Fruit fly (Drosophila melanogaster): ENCODE data around the gene CG7304.

Gene CG7304

DNA sequence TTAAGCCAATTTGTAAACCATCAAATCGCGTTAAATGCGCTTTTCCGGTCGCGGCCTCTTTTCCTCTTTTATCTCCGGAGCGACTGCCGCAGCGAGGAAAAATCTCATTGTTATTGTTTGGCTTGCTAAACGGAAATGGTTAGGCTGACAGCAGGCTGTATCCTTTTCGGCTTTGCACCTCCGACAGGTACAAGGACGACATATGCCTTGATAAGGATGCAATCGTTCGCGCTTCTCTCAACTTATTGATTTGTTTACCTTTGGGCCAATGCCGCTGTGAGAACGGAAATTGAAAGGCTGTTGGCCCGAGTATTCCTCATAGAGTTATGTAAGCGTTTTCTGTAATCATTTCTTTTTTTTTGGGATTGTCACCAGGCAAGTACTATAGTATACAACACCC, 41.0 kb upstream of the CG7304 start:
- TF ChIP-seq cic (GFP tag; optimal IDR thresholded peaks at IDR 0.05) (no peak), CG33017 (tag; optimal IDR thresholded peaks at IDR 0.05) (no peak), kay (GFP tag; ENCODE audit: borderline replicate concordance) (no peak), ovo (GFP tag; optimal IDR thresholded peaks at IDR 0.05) (no peak)

DNA sequence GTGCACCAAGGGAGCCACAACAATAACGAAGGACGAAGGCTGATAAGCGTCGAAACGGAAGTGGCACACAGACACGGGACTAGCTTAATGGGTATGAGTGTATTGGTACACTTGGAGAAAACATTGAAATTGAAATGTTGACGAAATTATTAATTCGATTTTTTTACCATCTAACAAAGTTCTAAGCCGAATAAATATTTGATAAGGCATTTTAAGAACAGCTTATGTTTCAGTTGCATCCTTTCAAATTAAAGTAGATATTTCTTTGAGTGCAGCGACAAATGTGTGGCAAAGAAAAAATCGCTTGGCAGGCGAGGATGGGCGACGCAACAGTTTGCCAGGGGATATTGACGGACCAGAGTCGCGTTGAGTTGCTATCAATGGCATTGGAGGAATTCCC, 39.5 kb upstream of the CG7304 start:
- TF ChIP-seq tj (GFP tag; optimal IDR thresholded peaks at IDR 0.05) (no peak), CG33017 (tag; optimal IDR thresholded peaks at IDR 0.05) (no peak), CG7101 (tag; optimal IDR thresholded peaks at IDR 0.05) (no peak), pad (GFP tag; optimal IDR thresholded peaks at IDR 0.05) (no peak), Hr96 (GFP tag; optimal IDR thresholded peaks at IDR 0.05) (no peak)

DNA sequence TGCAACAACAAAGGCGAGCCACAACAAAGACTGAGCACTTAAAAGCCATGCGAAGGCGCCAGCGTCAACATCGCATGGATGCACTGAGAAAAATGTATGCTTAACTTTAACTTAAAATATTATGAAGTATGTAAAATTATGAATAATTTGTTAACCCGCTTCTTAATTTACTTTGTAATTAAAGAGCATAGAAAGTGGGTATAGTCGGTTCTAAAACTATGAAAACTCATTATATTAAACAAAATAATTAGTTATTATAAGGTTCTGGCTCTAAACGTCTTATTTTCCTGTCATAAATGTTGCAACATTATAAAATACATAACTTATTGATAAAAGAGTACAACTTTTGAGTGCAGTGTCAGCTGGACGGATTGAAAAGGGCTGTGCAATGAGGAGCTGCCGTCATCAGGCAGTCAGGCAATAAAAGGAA, 37.9 kb upstream of the CG7304 start:
- TF ChIP-seq ovo (GFP tag; optimal IDR thresholded peaks at IDR 0.05) (no peak), cnc (optimal IDR thresholded peaks at IDR 0.05) (no peak), CG7045 (GFP tag; optimal IDR thresholded peaks at IDR 0.05) (no peak), kay (GFP tag; ENCODE audit: borderline replicate concordance) (no peak), pad (GFP tag; optimal IDR thresholded peaks at IDR 0.05) (no peak), Clk (GFP tag; optimal IDR thresholded peaks at IDR 0.05) (no peak), tj (GFP tag; optimal IDR thresholded peaks at IDR 0.05) (no peak), CG14711 (tag; optimal IDR thresholded peaks at IDR 0.05) (no peak), CG7101 (tag; optimal IDR thresholded peaks at IDR 0.05) (no peak), CG5204 (GFP tag; optimal IDR thresholded peaks at IDR 0.05) (no peak), bab1 (GFP tag; optimal IDR thresholded peaks at IDR 0.05) (no peak), Hr96 (GFP tag; optimal IDR thresholded peaks at IDR 0.05) (no peak), CG12768 (GFP tag; optimal IDR thresholded peaks at IDR 0.05) (no peak), CG11617 (GFP tag; optimal IDR thresholded peaks at IDR 0.05) (no peak), cic (GFP tag; optimal IDR thresholded peaks at IDR 0.05) (no peak)

DNA sequence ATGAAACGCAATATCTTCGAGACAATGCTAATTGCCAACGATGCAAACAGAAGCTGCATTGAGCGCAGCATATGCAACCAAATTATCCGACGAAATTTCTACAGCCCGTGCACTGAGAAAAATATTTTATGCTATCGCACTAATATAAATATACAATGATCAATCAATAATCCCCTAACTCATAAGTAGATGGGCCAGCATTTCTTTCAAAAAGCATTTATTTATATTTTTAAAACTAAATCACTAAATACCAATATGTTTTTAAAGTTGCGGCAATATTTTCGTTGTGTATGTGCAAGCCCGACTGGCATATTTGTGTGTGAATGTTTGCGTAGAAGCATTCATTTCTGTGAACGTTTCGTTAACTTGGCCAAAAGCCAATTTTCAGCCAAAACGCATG, 33.3 kb upstream of the CG7304 start:
- no peak for TF ChIP-seq Mnt (GFP tag; optimal IDR thresholded peaks at IDR 0.05)
- TF ChIP-seq CG14711 (tag; optimal IDR thresholded peaks at IDR 0.05), result no peak
- no peak for TF ChIP-seq CG7101 (tag; optimal IDR thresholded peaks at IDR 0.05)
- TF ChIP-seq toe (GFP tag; optimal IDR thresholded peaks at IDR 0.05), result no peak
- no peak for TF ChIP-seq kay (GFP tag; ENCODE audit: borderline replicate concordance)

DNA sequence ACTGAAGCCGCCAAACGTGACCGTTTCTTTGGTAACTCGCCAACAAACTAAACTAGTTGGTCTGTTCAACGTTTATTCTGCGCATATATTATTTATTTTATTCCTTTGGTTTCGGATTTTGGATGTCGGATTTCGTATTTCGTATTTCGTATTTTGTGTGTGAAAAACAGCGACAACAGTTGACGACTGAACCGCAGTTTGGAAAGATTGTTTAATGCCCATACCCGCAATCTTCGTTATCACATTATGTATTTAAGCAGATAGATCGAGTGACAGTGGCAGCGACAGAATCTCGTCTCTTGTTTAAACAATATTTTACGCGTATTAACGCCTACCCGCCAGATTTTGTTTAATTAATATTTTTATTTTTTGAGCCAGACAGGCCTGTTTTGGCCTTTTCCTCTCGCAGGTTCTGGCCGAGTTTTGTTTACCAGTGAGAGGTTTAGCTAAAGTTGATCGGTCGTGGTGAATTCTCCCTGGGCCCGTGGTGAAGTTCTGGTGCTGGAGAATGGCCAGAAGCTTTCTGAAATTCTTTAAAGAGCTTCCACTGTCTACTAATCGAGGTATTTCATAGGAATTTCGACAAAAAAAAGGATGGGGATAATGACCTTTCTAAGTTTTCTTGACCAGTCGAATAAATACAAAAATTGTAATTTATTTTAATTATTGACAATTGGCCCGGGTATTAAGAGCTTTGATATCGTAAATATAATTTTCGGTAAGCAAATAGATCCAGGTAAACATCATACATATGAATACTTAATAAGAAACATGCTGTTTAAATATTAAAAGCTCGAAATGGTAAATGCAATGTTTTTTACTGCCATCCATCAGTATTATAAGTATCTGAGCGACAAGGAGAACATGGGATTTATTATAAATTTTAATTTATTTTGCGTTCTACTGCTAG, 31.6 kb upstream of the CG7304 start, which contains the start of the genes comm3 and CG43083:
Gene comm3 (minus strand): TSS at position 51 of the 910 bp plus-strand sequence.
Gene CG43083 (plus strand): TSS at position 860 of the 910 bp plus-strand sequence.
- TF ChIP-seq CG12768 (GFP tag; optimal IDR thresholded peaks at IDR 0.05), result no peak

DNA sequence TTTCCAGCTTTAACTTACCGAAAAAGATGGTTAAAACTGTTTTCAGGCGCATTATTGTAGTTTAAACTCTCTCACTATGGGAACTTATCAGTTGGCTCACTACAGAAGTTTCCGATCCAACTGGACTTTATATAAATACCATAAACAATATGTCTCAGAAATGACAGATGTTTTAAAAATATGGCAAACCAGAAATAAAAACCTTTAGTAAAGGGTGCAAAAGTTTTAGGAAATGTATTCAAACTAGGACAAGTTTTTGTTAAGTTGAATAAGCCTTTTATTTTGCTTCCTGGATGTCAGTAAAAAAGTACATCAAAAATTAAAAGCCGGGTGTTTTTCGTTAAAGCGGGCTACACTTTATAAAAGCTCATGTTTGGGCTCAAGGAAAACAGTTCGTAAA, 30.0 kb upstream of the CG7304 start, which contains the start of the genes Eig71Ea and Eig71Eb:
Gene Eig71Ea (minus strand): TSS at position 101 of the 400 bp plus-strand sequence.
Gene Eig71Eb (plus strand): TSS at position 376 of the 400 bp plus-strand sequence.
- TF ChIP-seq CG33017 (tag; optimal IDR thresholded peaks at IDR 0.05) (no peak), CG1620 (GFP tag; optimal IDR thresholded peaks at IDR 0.05) (no peak), Crg-1 (GFP tag; optimal IDR thresholded peaks at IDR 0.05) (no peak), bab1 (GFP tag; optimal IDR thresholded peaks at IDR 0.05) (no peak), CG14711 (tag; optimal IDR thresholded peaks at IDR 0.05) (no peak), toe (GFP tag; optimal IDR thresholded peaks at IDR 0.05) (no peak), CG12768 (GFP tag; optimal IDR thresholded peaks at IDR 0.05) (no peak), cic (GFP tag; optimal IDR thresholded peaks at IDR 0.05) (no peak), pad (GFP tag; optimal IDR thresholded peaks at IDR 0.05) (no peak), CG7101 (tag; optimal IDR thresholded peaks at IDR 0.05) (no peak), tj (GFP tag; optimal IDR thresholded peaks at IDR 0.05) (no peak), Mnt (GFP tag; optimal IDR thresholded peaks at IDR 0.05) (no peak), CG11617 (GFP tag; optimal IDR thresholded peaks at IDR 0.05) (no peak)

DNA sequence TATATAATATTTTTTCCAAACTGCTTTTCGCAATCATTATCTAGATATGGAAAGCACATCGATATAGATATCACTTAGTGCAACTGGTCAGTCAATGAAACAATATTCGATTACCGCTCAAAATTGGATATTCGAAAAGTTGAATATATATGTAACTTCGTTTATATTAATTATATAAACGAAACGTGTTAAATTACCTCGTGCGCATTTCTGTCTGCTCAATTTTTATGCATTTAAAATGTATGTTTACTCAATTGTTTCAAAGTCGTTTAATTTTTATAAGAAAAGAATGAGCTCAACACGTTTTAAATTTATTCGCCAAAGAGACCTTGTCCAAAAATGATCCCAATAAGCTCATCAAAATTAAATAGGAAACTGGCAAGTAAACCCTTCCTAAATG, 29.0 kb upstream of the CG7304 start, which contains the start of gene CG43084:
Gene CG43084 (plus strand): TSS at position 301 of the 400 bp plus-strand sequence.
- TF ChIP-seq CG12768 (GFP tag; optimal IDR thresholded peaks at IDR 0.05) (no peak), tj (GFP tag; optimal IDR thresholded peaks at IDR 0.05) (no peak), Crg-1 (GFP tag; optimal IDR thresholded peaks at IDR 0.05) (no peak), CG33017 (tag; optimal IDR thresholded peaks at IDR 0.05) (no peak)

DNA sequence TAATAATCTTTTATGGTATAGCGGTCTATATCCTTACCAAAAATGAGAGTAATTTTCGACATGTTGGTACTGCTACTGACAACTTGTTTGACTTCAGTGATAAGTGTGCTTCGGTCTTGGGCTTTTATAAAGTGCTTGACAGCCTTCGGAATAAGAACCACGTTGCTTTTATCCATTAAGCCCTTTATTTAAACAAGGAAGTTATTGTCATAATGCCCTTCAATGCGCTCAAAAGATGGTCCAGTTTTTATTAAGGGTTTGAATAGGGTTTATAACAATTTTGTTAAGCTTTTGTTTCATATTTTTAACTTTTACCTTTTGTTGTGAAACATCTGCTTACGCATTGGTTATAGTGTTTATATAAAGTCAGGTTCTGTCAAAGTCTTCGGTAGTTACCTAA, 27.4 kb upstream of the CG7304 start, which contains the start of the genes Eig71Ec and Eig71Ed:
Gene Eig71Ec (minus strand): TSS at position 101 of the 400 bp plus-strand sequence.
Gene Eig71Ed (plus strand): TSS at position 384 of the 400 bp plus-strand sequence.
- TF ChIP-seq Mnt (GFP tag; optimal IDR thresholded peaks at IDR 0.05) (no peak), CG11617 (GFP tag; optimal IDR thresholded peaks at IDR 0.05) (no peak), CG12768 (GFP tag; optimal IDR thresholded peaks at IDR 0.05) (no peak), ovo (GFP tag; optimal IDR thresholded peaks at IDR 0.05) (no peak), toe (GFP tag; optimal IDR thresholded peaks at IDR 0.05) (no peak), Hr96 (GFP tag; optimal IDR thresholded peaks at IDR 0.05) (no peak), tj (GFP tag; optimal IDR thresholded peaks at IDR 0.05) (no peak), cic (GFP tag; optimal IDR thresholded peaks at IDR 0.05) (no peak), CG5204 (GFP tag; optimal IDR thresholded peaks at IDR 0.05) (no peak), CG7101 (tag; optimal IDR thresholded peaks at IDR 0.05) (no peak), bab1 (GFP tag; optimal IDR thresholded peaks at IDR 0.05) (no peak), cnc (optimal IDR thresholded peaks at IDR 0.05) (no peak), CG33017 (tag; optimal IDR thresholded peaks at IDR 0.05) (no peak), kay (GFP tag; ENCODE audit: borderline replicate concordance) (no peak)

All from whole organism, adult.